Worm (Caenorhabditis elegans) whole organism, late embryonic: ENCODE results near the gene nfki-1.
A peak's percentile ranks its signal among the peaks of the same experiment; 100 is the strongest.

Experiments
- K09A11.1 ChIP-seq: sonication (generic microtip); optimal IDR thresholded peaks from 2 replicates; lab custom pipeline; 2017; ENCODE audit warnings: antibody characterized with exemption, mild to moderate bottlenecking, missing genetic modification characterization, missing compliant biosample characterization; ENCODE audit not compliant: insufficient read depth
- T23F11.4 ChIP-seq: fragments of 200-800 bp; sonication (Bioruptor generic); optimal IDR thresholded peaks from 2 replicates; lab custom pipeline; 2018; ENCODE audit warnings: mild to moderate bottlenecking, missing genetic modification characterization, missing compliant biosample characterization
- ahr-1 ChIP-seq: sonication (generic microtip); optimal IDR thresholded peaks from 2 replicates; lab custom pipeline; 2016; ENCODE audit warnings: missing genetic modification characterization, missing compliant biosample characterization
- ceh-18 ChIP-seq: sonication (generic microtip); optimal IDR thresholded peaks from 2 replicates; lab custom pipeline; 2016; ENCODE audit warnings: missing genetic modification characterization, missing compliant biosample characterization
- ceh-2 ChIP-seq: sonication (generic microtip); optimal IDR thresholded peaks from 2 replicates; lab custom pipeline; 2016; ENCODE audit warnings: missing genotype, missing genetic modification characterization, missing compliant biosample characterization
- ceh-22 ChIP-seq: sonication (generic microtip); optimal IDR thresholded peaks from 2 replicates; lab custom pipeline; 2017; ENCODE audit warnings: missing biosample characterization, missing genetic modification characterization
- ceh-24 ChIP-seq: sonication (generic microtip); optimal IDR thresholded peaks from 2 replicates; lab custom pipeline; 2016; ENCODE audit warnings: mild to moderate bottlenecking, missing genetic modification characterization, missing compliant biosample characterization
- ceh-30 ChIP-seq: fragments of 150-350 bp; optimal IDR thresholded peaks from 2 replicates; lab custom pipeline; 2014; ENCODE audit warnings: missing biosample characterization, missing genetic modification characterization
- ceh-45 ChIP-seq: fragments of 200-800 bp; sonication (Bioruptor generic); IDR thresholded peaks from 2 replicates; pipeline ENCODE4 v1.3.6; 2022; ENCODE audit warnings: missing genetic modification reagents, missing genetic modification characterization, missing compliant biosample characterization
- ceh-48 ChIP-seq: sonication (generic microtip); optimal IDR thresholded peaks from 2 replicates; lab custom pipeline; 2016; ENCODE audit warnings: missing genetic modification characterization, inconsistent platforms, missing compliant biosample characterization
- ceh-6 ChIP-seq: fragments of 200-800 bp; sonication (Bioruptor generic); optimal IDR thresholded peaks from 2 replicates; lab custom pipeline; 2018; ENCODE audit warnings: mild to moderate bottlenecking, missing genetic modification characterization, missing compliant biosample characterization
- ceh-9 ChIP-seq: sonication (generic microtip); optimal IDR thresholded peaks from 2 replicates; lab custom pipeline; 2016; ENCODE audit warnings: mild to moderate bottlenecking, missing genetic modification characterization, inconsistent platforms, missing compliant biosample characterization
- dmd-4 ChIP-seq: sonication (generic microtip); optimal IDR thresholded peaks from 2 replicates; lab custom pipeline; 2016; ENCODE audit warnings: borderline replicate concordance, missing genetic modification characterization, missing compliant biosample characterization
- elt-2 ChIP-seq: sonication (generic microtip); optimal IDR thresholded peaks from 2 replicates; lab custom pipeline; 2016; ENCODE audit warnings: missing genetic modification reagents, missing genetic modification characterization, missing compliant biosample characterization
- ets-4 ChIP-seq: sonication (generic microtip); optimal IDR thresholded peaks from 2 replicates; lab custom pipeline; 2016; ENCODE audit warnings: missing genetic modification characterization, missing compliant biosample characterization
- fax-1 ChIP-seq: sonication (generic microtip); optimal IDR thresholded peaks from 2 replicates; lab custom pipeline; 2016; ENCODE audit warnings: missing genotype, missing genetic modification characterization, missing compliant biosample characterization
- fkh-10 ChIP-seq: fragments of 150-350 bp; optimal IDR thresholded peaks from 2 replicates; lab custom pipeline; 2014; ENCODE audit warnings: missing biosample characterization, missing genetic modification reagents, missing genetic modification characterization
- gmeb-2 ChIP-seq: sonication (generic microtip); optimal IDR thresholded peaks from 2 replicates; lab custom pipeline; 2016; ENCODE audit warnings: missing genetic modification characterization, inconsistent platforms, missing compliant biosample characterization
- lim-6 ChIP-seq: sonication (generic microtip); optimal IDR thresholded peaks from 2 replicates; lab custom pipeline; 2016; ENCODE audit warnings: missing genetic modification characterization, missing compliant biosample characterization
- madf-2 ChIP-seq: sonication (generic microtip); optimal IDR thresholded peaks from 2 replicates; lab custom pipeline; 2017; ENCODE audit warnings: missing genetic modification characterization, missing compliant biosample characterization
- mec-3 ChIP-seq: sonication (generic microtip); optimal IDR thresholded peaks from 2 replicates; lab custom pipeline; 2016; ENCODE audit warnings: borderline replicate concordance, missing genetic modification characterization, missing compliant biosample characterization
- nfya-1 ChIP-seq: sonication (generic microtip); optimal IDR thresholded peaks from 2 replicates; lab custom pipeline; 2017; ENCODE audit warnings: missing genetic modification characterization, mild to moderate bottlenecking, missing compliant biosample characterization, antibody characterized with exemption, moderate library complexity
- nhr-11 ChIP-seq: fragments of 150-350 bp; optimal IDR thresholded peaks from 2 replicates; lab custom pipeline; 2014; ENCODE audit warnings: missing biosample characterization, missing genetic modification characterization
- nhr-232 ChIP-seq: sonication (generic microtip); optimal IDR thresholded peaks from 2 replicates; lab custom pipeline; 2016; ENCODE audit warnings: missing genetic modification characterization, missing compliant biosample characterization
- pha-4 ChIP-seq: fragments of 150-350 bp; optimal IDR thresholded peaks from 2 replicates; lab custom pipeline; 2018; ENCODE audit warnings: missing biosample characterization, missing genetic modification reagents, missing genetic modification characterization
- pqm-1 ChIP-seq: sonication (generic microtip); optimal IDR thresholded peaks from 2 replicates; lab custom pipeline; 2016; ENCODE audit warnings: missing genetic modification characterization, missing compliant biosample characterization
- pros-1 ChIP-seq: fragments of 150-350 bp; optimal IDR thresholded peaks from 2 replicates; lab custom pipeline; 2014; ENCODE audit warnings: missing biosample characterization, missing genetic modification reagents, missing genetic modification characterization
- ref-2 ChIP-seq: sonication (generic microtip); optimal IDR thresholded peaks from 2 replicates; lab custom pipeline; 2016; ENCODE audit warnings: missing genetic modification characterization, missing compliant biosample characterization
- rnt-1 ChIP-seq: sonication (generic microtip); optimal IDR thresholded peaks from 2 replicates; lab custom pipeline; 2016; ENCODE audit warnings: missing genetic modification characterization, missing compliant biosample characterization
- sox-4 ChIP-seq: sonication (generic microtip); optimal IDR thresholded peaks from 2 replicates; lab custom pipeline; 2017; ENCODE audit warnings: mild to moderate bottlenecking, missing genetic modification characterization, inconsistent platforms, missing compliant biosample characterization
- syd-9 ChIP-seq: sonication (generic microtip); optimal IDR thresholded peaks from 2 replicates; lab custom pipeline; 2016; ENCODE audit warnings: mild to moderate bottlenecking, missing genetic modification characterization, moderate library complexity, missing compliant biosample characterization
- tbx-2 ChIP-seq: sonication (generic microtip); optimal IDR thresholded peaks from 2 replicates; lab custom pipeline; 2016; ENCODE audit warnings: missing genetic modification characterization, missing compliant biosample characterization
- unc-3 ChIP-seq, 2 experiments: fragments of 200-800 bp in 1 of 2; sonication (Bioruptor generic) in 1 of 2; sonication (generic microtip) in 1 of 2; conservative IDR thresholded peaks in 1 of 2; optimal IDR thresholded peaks in 1 of 2; 2 replicates each; pipeline versions ENCODE4 v1.3.6 to Lab custom; 2016 to 2022; ENCODE audit warnings: missing compliant biosample characterization in 2 of 2, missing genetic modification characterization in 2 of 2, missing genetic modification reagents in 1 of 2
- unc-42 ChIP-seq: sonication (generic microtip); optimal IDR thresholded peaks from 2 replicates; lab custom pipeline; 2016; ENCODE audit warnings: missing genotype, missing genetic modification characterization, missing compliant biosample characterization
- unc-86 ChIP-seq: sonication (generic microtip); optimal IDR thresholded peaks from 2 replicates; lab custom pipeline; 2016; ENCODE audit warnings: missing genetic modification characterization, missing compliant biosample characterization

nfki-1 gene

ce11 chrX:15379882-15380281 lies 24.8 kb downstream of the nfki-1 start:
- no peak for TF ChIP-seq ceh-30 (tag; lab: Kevin White, UChicago)
- TF ChIP-seq syd-9, result no peak
- no peak for TF ChIP-seq madf-2
- TF ChIP-seq nhr-11, result no peak
- TF ChIP-seq nhr-232 (tag; lab: Kevin White, UChicago), result no peak

- TF ChIP-seq dmd-4 (no peak), rnt-1 (tag; lab: Kevin White, UChicago) (peak; percentile 14), ceh-18 (tag; lab: Kevin White, UChicago) (peak; percentile 29), madf-2 (no peak), tbx-2 (tag; lab: Kevin White, UChicago) (no peak), ceh-48 (tag; lab: Kevin White, UChicago) (no peak), ceh-45 (no peak), gmeb-2 (tag; lab: Kevin White, UChicago) (no peak)
These were observed 25.4 kb downstream of the nfki-1 start for ce11 chrX:15380437-15380836.

ce11 chrX:15381486-15381885 lies 26.4 kb downstream of the nfki-1 start:
- no peak for TF ChIP-seq ceh-6
- TF ChIP-seq pha-4, result no peak
- TF ChIP-seq pqm-1 (tag; lab: Kevin White, UChicago), result no peak
- no peak for TF ChIP-seq ceh-24 (tag; lab: Kevin White, UChicago)
- TF ChIP-seq K09A11.1 (tag; lab: Kevin White, UChicago), result no peak
- TF ChIP-seq unc-42 (tag; lab: Kevin White, UChicago), result no peak
- TF ChIP-seq fkh-10 (GFP tag; lab: Kevin White, UChicago), result no peak
- TF ChIP-seq ahr-1 (tag; lab: Kevin White, UChicago), result no peak

ce11 chrX:15382256-15382655 lies 27.2 kb downstream of the nfki-1 start:
- TF ChIP-seq nfya-1 (tag; lab: Kevin White, UChicago) (no peak), ceh-22 (no peak), pqm-1 (tag; lab: Kevin White, UChicago) (no peak), fax-1 (tag; lab: Kevin White, UChicago) (no peak), unc-3 (GFP tag; conservative IDR thresholded peaks at IDR 0.05; lab: Robert Waterston, UW) (no peak), unc-3 (tag; optimal IDR thresholded peaks at IDR 0.05; lab: Kevin White, UChicago) (no peak), pros-1 (tag; lab: Kevin White, UChicago) (no peak), lim-6 (no peak), fkh-10 (GFP tag; lab: Kevin White, UChicago) (no peak), ref-2 (no peak), T23F11.4 (GFP tag; lab: Kevin White, UChicago) (no peak)
- TF ChIP-seq, all 69 proteins: peak for 0

DNA sequence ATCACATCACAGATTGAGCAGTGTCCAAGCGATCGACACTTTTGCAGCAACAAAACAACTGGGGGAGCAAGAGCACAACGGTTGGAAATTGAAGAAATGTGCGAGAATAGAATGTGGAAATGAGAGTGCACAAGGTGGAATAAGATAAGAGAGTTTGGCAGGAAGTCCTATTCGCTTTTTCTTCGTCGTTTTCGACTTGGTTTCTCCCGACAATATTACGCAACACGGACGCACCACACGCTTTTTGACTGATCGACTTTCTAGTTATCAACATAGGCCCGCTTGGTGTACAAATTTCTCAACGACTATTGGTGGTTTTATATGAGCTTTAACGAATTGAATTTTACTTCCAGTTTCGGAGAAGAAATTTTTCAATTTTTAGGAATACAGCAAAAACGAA lies 27.9 kb downstream of the nfki-1 start:
- TF ChIP-seq ceh-6, result no peak
- no peak for TF ChIP-seq ceh-48 (tag; lab: Kevin White, UChicago)
- no peak for TF ChIP-seq pros-1 (tag; lab: Kevin White, UChicago)
- TF ChIP-seq ceh-18 (tag; lab: Kevin White, UChicago), result peak; percentile 0

DNA sequence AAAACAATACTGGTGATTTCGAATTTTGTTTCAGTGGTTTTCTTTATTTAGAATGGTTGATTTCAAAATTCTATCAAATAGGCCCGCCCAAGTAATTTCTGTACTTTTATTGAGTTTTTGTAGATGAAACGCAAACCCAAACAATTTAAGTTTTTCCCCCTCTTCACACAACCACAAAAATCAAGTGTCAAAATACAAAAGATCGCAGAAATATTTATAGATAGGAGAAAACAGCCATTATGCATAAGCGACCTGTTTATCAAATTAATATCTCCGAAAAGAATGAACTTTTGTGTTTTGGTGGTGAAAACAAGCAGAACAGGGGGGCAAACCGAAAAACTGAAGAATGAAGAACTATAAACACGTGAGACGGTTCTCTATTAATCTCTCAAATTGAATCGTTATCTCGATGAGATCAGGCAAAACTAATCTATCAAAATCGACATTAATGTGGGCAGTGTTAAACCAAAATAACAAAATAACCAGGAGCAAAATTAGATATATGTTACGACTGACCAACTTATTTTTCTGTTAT lies 29.1 kb downstream of the nfki-1 start:
- TF ChIP-seq elt-2 (tag; lab: Kevin White, UChicago) (no peak), ceh-2 (tag; lab: Kevin White, UChicago) (no peak), sox-4 (no peak), ceh-9 (tag; lab: Kevin White, UChicago) (no peak), ets-4 (no peak), unc-86 (tag; lab: Kevin White, UChicago) (no peak), rnt-1 (tag; lab: Kevin White, UChicago) (no peak), pros-1 (tag; lab: Kevin White, UChicago) (no peak), mec-3 (tag; lab: Kevin White, UChicago) (no peak), ceh-18 (tag; lab: Kevin White, UChicago) (no peak), syd-9 (no peak)
- TF ChIP-seq, all 69 proteins: peak for 0
